Fruit fly (Drosophila melanogaster) whole organism, prepupa: ENCODE measurements around the gene CG2017.

Experiments used
- CG10631 ChIP-seq: fragments of 200-800 bp; sonication (Bioruptor generic); optimal IDR thresholded peaks from 2 replicates; lab custom pipeline; 2016; ENCODE audit warnings: missing biosample characterization, missing genetic modification characterization
- CG10669 ChIP-seq: fragments of 200-800 bp; sonication (Bioruptor generic); optimal IDR thresholded peaks from 3 replicates; lab custom pipeline; 2018; ENCODE audit warnings: missing biosample characterization, mild to moderate bottlenecking, missing genetic modification characterization, moderate library complexity
- CG11294 ChIP-seq: fragments of 200-800 bp; sonication (Bioruptor generic); IDR thresholded peaks from 2 replicates; pipeline ENCODE4 v1.3.6; 2022; ENCODE audit warnings: missing biosample characterization, missing genetic modification characterization
- CG11762 ChIP-seq: fragments of 200-800 bp; sonication (Bioruptor generic); optimal IDR thresholded peaks from 3 replicates; lab custom pipeline; 2016; ENCODE audit warnings: missing biosample characterization, missing genetic modification characterization; ENCODE audit not compliant: insufficient read depth
- CG15336 ChIP-seq: fragments of 200-800 bp; sonication (Bioruptor generic); IDR thresholded peaks from 2 replicates; pipeline ENCODE4 v1.3.6; 2022; ENCODE audit warnings: missing biosample characterization, missing genetic modification characterization
- CG1621 ChIP-seq: fragments of 200-800 bp; sonication (Bioruptor generic); optimal IDR thresholded peaks from 3 replicates; lab custom pipeline; 2018; ENCODE audit warnings: missing biosample characterization, mild to moderate bottlenecking, missing genetic modification characterization
- CG3032 ChIP-seq: fragments of 200-800 bp; optimal IDR thresholded peaks from 2 replicates; lab custom pipeline; 2019; ENCODE audit warnings: missing biosample characterization, mild to moderate bottlenecking, missing genetic modification characterization, moderate library complexity
- CG31627 ChIP-seq: fragments of 200-800 bp; sonication (Bioruptor generic); optimal IDR thresholded peaks from 3 replicates; lab custom pipeline; 2016; ENCODE audit warnings: missing biosample characterization, missing genetic modification characterization
- CG32006 ChIP-seq: fragments of 200-800 bp; sonication (Bioruptor generic); optimal IDR thresholded peaks from 3 replicates; lab custom pipeline; 2017; ENCODE audit warnings: missing biosample characterization, mild to moderate bottlenecking, missing genetic modification characterization
- CG34406 ChIP-seq: fragments of 200-800 bp; sonication (Bioruptor generic); optimal IDR thresholded peaks from 3 replicates; lab custom pipeline; 2016; ENCODE audit warnings: missing biosample characterization, missing genetic modification characterization
- CG3919 ChIP-seq: fragments of 200-800 bp; sonication (Bioruptor generic); optimal IDR thresholded peaks from 3 replicates; lab custom pipeline; 2016; ENCODE audit warnings: missing biosample characterization, missing genetic modification characterization
- CG4318 ChIP-seq: fragments of 200-800 bp; sonication (Bioruptor generic); optimal IDR thresholded peaks from 3 replicates; lab custom pipeline; 2017; ENCODE audit warnings: missing biosample characterization, mild to moderate bottlenecking, missing genetic modification characterization
- CG6163 ChIP-seq: fragments of 200-800 bp; sonication (Bioruptor generic); IDR thresholded peaks from 3 replicates; pipeline ENCODE4 v1.3.6; 2022; ENCODE audit warnings: missing biosample characterization, missing genetic modification characterization
- CG6792 ChIP-seq: fragments of 200-800 bp; sonication (Bioruptor generic); optimal IDR thresholded peaks from 3 replicates; lab custom pipeline; 2016; ENCODE audit warnings: missing biosample characterization, missing genetic modification characterization
- CG6808 ChIP-seq: fragments of 200-800 bp; sonication (Bioruptor generic); optimal IDR thresholded peaks from 3 replicates; lab custom pipeline; 2017; ENCODE audit warnings: missing biosample characterization, missing genetic modification characterization, mild to moderate bottlenecking, moderate library complexity, missing genetic modification reagents
- CG7368 ChIP-seq: fragments of 200-800 bp; sonication (Bioruptor generic); optimal IDR thresholded peaks from 3 replicates; lab custom pipeline; 2016; ENCODE audit warnings: missing biosample characterization, missing genetic modification characterization
- CG8119 ChIP-seq: fragments of 200-800 bp; sonication (Bioruptor generic); IDR thresholded peaks from 3 replicates; pipeline ENCODE4 v1.3.6; 2022; ENCODE audit warnings: missing biosample characterization, missing genetic modification characterization
- CG8632 ChIP-seq: fragments of 200-800 bp; sonication (Bioruptor generic); optimal IDR thresholded peaks from 3 replicates; lab custom pipeline; 2016; ENCODE audit warnings: missing biosample characterization, missing genetic modification characterization
- Eip75B ChIP-seq: fragments of 200-800 bp; sonication (Bioruptor generic); optimal IDR thresholded peaks from 3 replicates; lab custom pipeline; 2016; ENCODE audit warnings: missing biosample characterization, missing genetic modification characterization
- Eip78C ChIP-seq: fragments of 200-800 bp; sonication (Bioruptor generic); peaks from one replicate; lab custom pipeline; 2016; ENCODE audit warnings: missing biosample characterization, missing genetic modification characterization
- Ets21C ChIP-seq: fragments of 200-800 bp; sonication (Bioruptor generic); optimal IDR thresholded peaks from 3 replicates; lab custom pipeline; 2016; ENCODE audit warnings: missing biosample characterization, missing genetic modification characterization
- Ets96B ChIP-seq: fragments of 200-800 bp; optimal IDR thresholded peaks from 2 replicates; lab custom pipeline; 2019; ENCODE audit warnings: missing biosample characterization, mild to moderate bottlenecking, missing genetic modification characterization, moderate library complexity
- Hr38 ChIP-seq: sonication (Bioruptor generic); optimal IDR thresholded peaks from 2 replicates; lab custom pipeline; 2016; ENCODE audit warnings: missing biosample characterization, missing genetic modification characterization
- Hr39 ChIP-seq: fragments of 200-800 bp; sonication (Bioruptor generic); optimal IDR thresholded peaks from 2 replicates; lab custom pipeline; 2016; ENCODE audit warnings: missing biosample characterization, missing genetic modification characterization
- Hr4 ChIP-seq: fragments of 200-800 bp; sonication (Bioruptor generic); optimal IDR thresholded peaks from 3 replicates; lab custom pipeline; 2016; ENCODE audit warnings: missing biosample characterization, missing genetic modification characterization
- Lpt ChIP-seq: fragments of 200-800 bp; sonication (Bioruptor generic); optimal IDR thresholded peaks from 3 replicates; lab custom pipeline; 2016; ENCODE audit warnings: missing biosample characterization, missing genetic modification characterization
- OdsH ChIP-seq: fragments of 200-800 bp; sonication (Bioruptor generic); optimal IDR thresholded peaks from 3 replicates; lab custom pipeline; 2016; ENCODE audit warnings: missing biosample characterization, missing genetic modification characterization
- Sox102F ChIP-seq: fragments of 200-800 bp; sonication (Bioruptor generic); optimal IDR thresholded peaks from 2 replicates; lab custom pipeline; 2016; ENCODE audit warnings: missing biosample characterization, mild to moderate bottlenecking, missing genetic modification characterization
- Sox14 ChIP-seq: fragments of 200-800 bp; sonication (Bioruptor generic); optimal IDR thresholded peaks from 3 replicates; lab custom pipeline; 2016; ENCODE audit warnings: missing biosample characterization, missing genetic modification characterization
- Sox15 ChIP-seq: fragments of 200-800 bp; sonication (Bioruptor generic); optimal IDR thresholded peaks from 3 replicates; lab custom pipeline; 2016; ENCODE audit warnings: missing biosample characterization, missing genetic modification characterization
- achi ChIP-seq: fragments of 200-800 bp; sonication (Bioruptor generic); optimal IDR thresholded peaks from 3 replicates; lab custom pipeline; 2016; ENCODE audit warnings: missing biosample characterization, missing genetic modification characterization
- acj6 ChIP-seq: fragments of 200-800 bp; sonication (Bioruptor generic); optimal IDR thresholded peaks from 3 replicates; lab custom pipeline; 2016; ENCODE audit warnings: missing biosample characterization, missing genetic modification characterization
- dac ChIP-seq: fragments of 200-800 bp; sonication (Bioruptor generic); optimal IDR thresholded peaks from 2 replicates; lab custom pipeline; 2017; ENCODE audit warnings: missing biosample characterization, mild to moderate bottlenecking, missing genetic modification characterization
- dsx ChIP-seq: fragments of 200-800 bp; optimal IDR thresholded peaks from 3 replicates; lab custom pipeline; 2019; ENCODE audit warnings: missing biosample characterization, mild to moderate bottlenecking, missing genetic modification characterization, moderate library complexity; ENCODE audit not compliant: poor library complexity, severe bottlenecking
- eg ChIP-seq: fragments of 200-800 bp; sonication (Bioruptor generic); IDR thresholded peaks from 3 replicates; pipeline ENCODE4 v1.3.6; 2022; ENCODE audit warnings: missing biosample characterization, missing genetic modification characterization
- esn ChIP-seq: fragments of 200-800 bp; sonication (Bioruptor generic); optimal IDR thresholded peaks from 2 replicates; lab custom pipeline; 2016; ENCODE audit warnings: missing biosample characterization, mild to moderate bottlenecking, missing genetic modification characterization, moderate library complexity
- fd59A ChIP-seq: fragments of 200-800 bp; sonication (Bioruptor generic); optimal IDR thresholded peaks from 2 replicates; lab custom pipeline; 2017; ENCODE audit warnings: missing biosample characterization, mild to moderate bottlenecking, missing genetic modification characterization, missing genetic modification reagents
- fd85E ChIP-seq: fragments of 200-800 bp; sonication (Bioruptor generic); optimal IDR thresholded peaks from 3 replicates; lab custom pipeline; 2016; ENCODE audit warnings: missing biosample characterization, missing genetic modification characterization
- fkh ChIP-seq: fragments of 200-800 bp; sonication (Bioruptor generic); optimal IDR thresholded peaks from 3 replicates; lab custom pipeline; 2017; ENCODE audit warnings: missing biosample characterization, mild to moderate bottlenecking, missing genetic modification characterization, moderate library complexity
- lz ChIP-seq: fragments of 200-800 bp; sonication (Bioruptor generic); optimal IDR thresholded peaks from 3 replicates; lab custom pipeline; 2016; ENCODE audit warnings: missing biosample characterization, missing genetic modification characterization
- net ChIP-seq: fragments of 200-800 bp; sonication (Bioruptor generic); optimal IDR thresholded peaks from 3 replicates; lab custom pipeline; 2016; ENCODE audit warnings: missing biosample characterization, missing genetic modification characterization
- pdm3 ChIP-seq: fragments of 200-800 bp; sonication (Bioruptor generic); optimal IDR thresholded peaks from 3 replicates; lab custom pipeline; 2016; ENCODE audit warnings: missing biosample characterization, missing genetic modification characterization
- salr ChIP-seq, 2 experiments: fragments of 200-800 bp; sonication (Bioruptor generic); optimal IDR thresholded peaks; 3 replicates each; lab custom pipeline; 2016 to 2018; ENCODE audit warnings: missing biosample characterization in 2 of 2, missing genetic modification characterization in 2 of 2, mild to moderate bottlenecking in 1 of 2
- ss ChIP-seq, 2 experiments: fragments of 200-800 bp; sonication (Bioruptor generic); optimal IDR thresholded peaks; 2 replicates in 1 of 2; 3 replicates in 1 of 2; lab custom pipeline; 2017 to 2018; ENCODE audit warnings: mild to moderate bottlenecking in 2 of 2, missing biosample characterization in 2 of 2, missing genetic modification characterization in 2 of 2, moderate library complexity in 1 of 2
- svp ChIP-seq: fragments of 200-800 bp; sonication (Bioruptor generic); peaks from one replicate; lab custom pipeline; 2016; ENCODE audit warnings: missing biosample characterization, missing genetic modification characterization
- topi ChIP-seq: fragments of 200-800 bp; sonication (Bioruptor generic); optimal IDR thresholded peaks from 3 replicates; lab custom pipeline; 2016; ENCODE audit warnings: missing biosample characterization, missing genetic modification characterization
- vri ChIP-seq: fragments of 200-800 bp; sonication (Bioruptor generic); optimal IDR thresholded peaks from 3 replicates; lab custom pipeline; 2016; ENCODE audit warnings: missing biosample characterization, mild to moderate bottlenecking, missing genetic modification characterization

The CG2017 gene

DNA sequence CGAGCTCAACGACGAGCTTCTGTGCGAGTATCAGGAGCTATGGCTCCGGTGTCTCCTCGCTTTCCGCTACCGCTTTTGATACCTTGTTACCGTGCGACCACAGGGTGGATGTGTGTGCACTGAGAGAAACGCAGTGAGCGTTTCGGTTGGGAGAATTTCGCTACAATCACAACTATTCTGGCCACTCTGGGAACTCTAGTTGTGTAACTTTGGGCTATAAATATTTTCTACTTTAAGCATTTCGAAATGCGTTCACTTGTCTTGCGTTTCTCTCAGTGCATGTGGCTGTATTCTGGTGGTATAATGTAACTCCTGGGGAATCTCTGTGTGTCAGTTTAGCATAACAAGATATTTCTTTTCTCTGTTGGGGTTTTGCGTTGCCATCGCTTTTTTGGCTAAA is 9.2 kb upstream of the CG2017 start (continued):
- no peak for TF ChIP-seq CG11294
- TF ChIP-seq salr (GFP tag; optimal IDR thresholded peaks at IDR 0.05; lab: Kevin White, UChicago): no peak
- no peak for TF ChIP-seq dac
- TF ChIP-seq Sox15 (GFP tag; lab: Kevin White, UChicago): no peak
- no peak for TF ChIP-seq ss (GFP tag; optimal IDR thresholded peaks at IDR 0.05; lab: Kevin White, UChicago)
- no peak for TF ChIP-seq Sox102F (GFP tag; lab: Kevin White, UChicago)
- peak; percentile 11; the same call in 1 of the 3 replicates for TF ChIP-seq CG6163 (GFP tag; lab: Robert Waterston, UW)
- peak; percentile 3 for TF ChIP-seq topi (GFP tag; lab: Kevin White, UChicago)
- peak; percentile 3 for TF ChIP-seq CG31627
- no peak for TF ChIP-seq Lpt (GFP tag; lab: Kevin White, UChicago)
- TF ChIP-seq dsx (GFP tag; lab: Kevin White, UChicago): no peak
- peak; percentile 6 for TF ChIP-seq fd59A (GFP tag; lab: Kevin White, UChicago)
- no peak for TF ChIP-seq Hr39 (GFP tag; lab: Kevin White, UChicago)

DNA sequence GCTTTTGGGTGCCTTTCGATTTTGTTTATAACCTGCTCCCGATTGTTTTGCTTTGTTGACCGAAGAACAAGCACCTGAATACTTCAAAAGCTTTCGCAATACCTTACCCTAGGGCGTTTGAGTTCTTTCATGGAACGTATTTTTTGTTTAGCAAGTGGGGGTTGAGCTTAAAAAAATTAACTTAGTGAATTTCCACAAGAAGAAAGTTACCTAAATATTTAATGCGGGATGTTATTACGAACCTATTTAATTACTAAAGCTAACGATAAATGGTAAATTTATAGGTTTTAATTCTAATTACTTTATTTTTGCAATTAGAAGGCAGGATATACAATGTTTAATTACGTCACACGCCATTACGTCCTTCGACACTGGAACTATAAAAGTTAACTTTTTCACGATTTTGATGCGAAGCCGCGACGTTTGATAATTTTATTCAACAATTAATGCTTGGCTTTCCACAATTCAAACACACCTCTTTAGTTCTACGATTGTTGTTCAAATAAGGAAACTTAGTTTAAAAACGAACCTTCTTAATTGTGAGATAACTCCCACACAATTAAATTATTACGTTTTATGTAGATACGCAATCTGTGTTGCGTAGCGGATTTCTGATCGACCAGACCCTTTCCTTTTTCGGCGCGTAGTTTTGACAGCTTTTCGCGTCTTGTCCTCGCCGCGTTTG is 845 bp downstream of the CG2017 start:
- TF ChIP-seq fd59A (GFP tag; lab: Kevin White, UChicago) (peak; percentile 40), Hr4 (peak; percentile 45), CG7368 (GFP tag; lab: Kevin White, UChicago) (no peak), CG1621 (tag; lab: Kevin White, UChicago) (no peak), fkh (peak; percentile 58), CG10631 (GFP tag; lab: Kevin White, UChicago) (peak; percentile 59), Sox102F (GFP tag; lab: Kevin White, UChicago) (peak; percentile 29), CG10669 (GFP tag; lab: Kevin White, UChicago) (no peak), pdm3 (GFP tag; lab: Kevin White, UChicago) (peak; percentile 58), CG8119 (GFP tag; lab: Robert Waterston, UW) (no peak), CG6792 (GFP tag; lab: Kevin White, UChicago) (peak; percentile 12), OdsH (GFP tag; lab: Kevin White, UChicago) (peak; percentile 39), CG34406 (GFP tag; lab: Kevin White, UChicago) (no peak), CG11294 (no peak; the same call in 1 of the 2 replicates), Sox15 (GFP tag; lab: Kevin White, UChicago) (no peak), svp (GFP tag; lab: Kevin White, UChicago) (no peak), Ets96B (no peak), fd85E (no peak), Sox14 (GFP tag; lab: Kevin White, UChicago) (no peak), eg (GFP tag; lab: Robert Waterston, UW) (peak; percentile 49; the same call in 1 of the 3 replicates), CG8632 (GFP tag; lab: Kevin White, UChicago) (peak; percentile 5), CG6808 (peak; percentile 8), CG3919 (GFP tag; lab: Kevin White, UChicago) (no peak), Eip75B (GFP tag; lab: Kevin White, UChicago) (peak; percentile 34), achi (GFP tag; lab: Kevin White, UChicago) (peak; percentile 30), dac (peak; percentile 52), topi (GFP tag; lab: Kevin White, UChicago) (peak; percentile 61), vri (GFP tag; lab: Kevin White, UChicago) (no peak), ss (GFP tag; optimal IDR thresholded peaks at IDR 0.05; lab: Kevin White, UChicago) (peak in 1 of 2 experiments; percentile 4), acj6 (GFP tag; lab: Kevin White, UChicago) (peak; percentile 58), Eip78C (GFP tag; lab: Kevin White, UChicago) (peak; percentile 85), Lpt (GFP tag; lab: Kevin White, UChicago) (no peak), Ets21C (peak; percentile 16), net (peak; percentile 46), CG4318 (peak; percentile 59), CG15336 (GFP tag; lab: Robert Waterston, UW) (peak; percentile 26; the same call in 1 of the 2 replicates), Hr38 (GFP tag; lab: Kevin White, UChicago) (no peak), esn (peak; percentile 68), CG32006 (GFP tag; lab: Kevin White, UChicago) (peak; percentile 74), salr (GFP tag; optimal IDR thresholded peaks at IDR 0.05; lab: Kevin White, UChicago) (peak in 1 of 2 experiments; percentile 51), CG11762 (GFP tag; lab: Kevin White, UChicago) (no peak), lz (GFP tag; lab: Kevin White, UChicago) (peak; percentile 61), CG3032 (peak; percentile 22)
